Worm (Caenorhabditis elegans) whole organism, L3 larva: ENCODE data around the gene F40C5.2.

Experiments
- R02D3.7 ChIP-seq: fragments of 150-350 bp; optimal IDR thresholded peaks from 2 replicates; lab custom pipeline; 2014; ENCODE audit warnings: missing biosample characterization, missing genetic modification characterization
- ZK546.5 ChIP-seq: sonication (generic microtip); optimal IDR thresholded peaks from 2 replicates; lab custom pipeline; 2017; ENCODE audit warnings: missing biosample characterization, missing genetic modification characterization
- aly-2 ChIP-seq: fragments of 150-350 bp; optimal IDR thresholded peaks from 2 replicates; lab custom pipeline; 2014; ENCODE audit warnings: missing biosample characterization, missing genetic modification characterization
- ama-1 ChIP-seq: fragments of 150-350 bp; optimal IDR thresholded peaks from 2 replicates; lab custom pipeline; 2018
- ceh-28 ChIP-seq: fragments of 150-350 bp; optimal IDR thresholded peaks from 2 replicates; lab custom pipeline; 2014; ENCODE audit warnings: missing biosample characterization, missing genetic modification reagents, missing genetic modification characterization
- egl-27 ChIP-seq: sonication (generic microtip); optimal IDR thresholded peaks from 4 replicates; lab custom pipeline; 2017; ENCODE audit warnings: missing biosample characterization, missing genetic modification reagents, missing genetic modification characterization
- elt-1 ChIP-seq: fragments of 150-350 bp; optimal IDR thresholded peaks from 2 replicates; lab custom pipeline; 2014; ENCODE audit warnings: missing biosample characterization, missing genetic modification characterization
- elt-2 ChIP-seq: sonication (generic microtip); optimal IDR thresholded peaks from 2 replicates; lab custom pipeline; 2016; ENCODE audit warnings: missing genetic modification reagents, mild to moderate bottlenecking, missing genetic modification characterization, missing compliant biosample characterization
- elt-3 ChIP-seq, 3 experiments: fragments of 150-350 bp in 1 of 3; sonication (generic microtip) in 2 of 3; optimal IDR thresholded peaks; 2 replicates in 2 of 3; 4 replicates in 1 of 3; lab custom pipeline; 2014 to 2017; ENCODE audit warnings: missing biosample characterization in 3 of 3, missing genetic modification characterization in 3 of 3
- fkh-10 ChIP-seq: sonication (generic microtip); optimal IDR thresholded peaks from 2 replicates; lab custom pipeline; 2017; ENCODE audit warnings: missing biosample characterization, missing genetic modification reagents, missing genetic modification characterization
- fkh-2 ChIP-seq: fragments of 150-350 bp; optimal IDR thresholded peaks from 2 replicates; lab custom pipeline; 2014; ENCODE audit warnings: missing biosample characterization, missing genetic modification reagents, missing genetic modification characterization
- fos-1 ChIP-seq: fragments of 150-350 bp; optimal IDR thresholded peaks from 2 replicates; lab custom pipeline; 2014; ENCODE audit warnings: missing biosample characterization, missing genetic modification characterization
- hmg-11 ChIP-seq: sonication (generic microtip); optimal IDR thresholded peaks from 2 replicates; lab custom pipeline; 2016; ENCODE audit warnings: missing genetic modification characterization, missing compliant biosample characterization
- lin-15B ChIP-seq: fragments of 150-350 bp; optimal IDR thresholded peaks from 2 replicates; lab custom pipeline; 2014; ENCODE audit warnings: missing biosample characterization, missing genetic modification characterization
- lin-39 ChIP-seq: fragments of 150-350 bp; optimal IDR thresholded peaks from 2 replicates; lab custom pipeline; 2018; ENCODE audit warnings: missing biosample characterization, missing genetic modification reagents, missing genetic modification characterization
- lsy-12 ChIP-seq: sonication (generic microtip); optimal IDR thresholded peaks from 2 replicates; lab custom pipeline; 2016; ENCODE audit warnings: mild to moderate bottlenecking, missing genetic modification characterization, missing compliant biosample characterization
- mdl-1 ChIP-seq: fragments of 150-350 bp; optimal IDR thresholded peaks from 2 replicates; lab custom pipeline; 2014; ENCODE audit warnings: missing biosample characterization, missing genetic modification characterization
- mml-1 ChIP-seq: fragments of 150-350 bp; sonication (generic microtip); optimal IDR thresholded peaks from 3 replicates; lab custom pipeline; 2014; ENCODE audit warnings: missing biosample characterization, missing genetic modification characterization
- nfya-1 ChIP-seq: sonication (generic microtip); optimal IDR thresholded peaks from 2 replicates; lab custom pipeline; 2017; ENCODE audit warnings: missing genetic modification characterization, mild to moderate bottlenecking, missing compliant biosample characterization, antibody characterized with exemption, moderate library complexity; ENCODE audit not compliant: insufficient read depth
- nhr-12 ChIP-seq: fragments of 150-350 bp; optimal IDR thresholded peaks from 2 replicates; lab custom pipeline; 2014; ENCODE audit warnings: missing biosample characterization, missing genetic modification characterization
- nhr-23 ChIP-seq: fragments of 150-350 bp; optimal IDR thresholded peaks from 2 replicates; lab custom pipeline; 2014; ENCODE audit warnings: missing biosample characterization, missing genetic modification reagents, missing genetic modification characterization
- nhr-237 ChIP-seq: fragments of 150-350 bp; optimal IDR thresholded peaks from 2 replicates; lab custom pipeline; 2014; ENCODE audit warnings: missing biosample characterization, missing genetic modification characterization
- nhr-25 ChIP-seq: sonication (generic microtip); optimal IDR thresholded peaks from 2 replicates; lab custom pipeline; 2017; ENCODE audit warnings: missing biosample characterization, missing genetic modification characterization
- nhr-43 ChIP-seq: sonication (generic microtip); optimal IDR thresholded peaks from 2 replicates; lab custom pipeline; 2016; ENCODE audit warnings: mild to moderate bottlenecking, missing genetic modification characterization, missing compliant biosample characterization; ENCODE audit not compliant: poor library complexity, severe bottlenecking
- nhr-67 ChIP-seq: fragments of 150-350 bp; optimal IDR thresholded peaks from 2 replicates; lab custom pipeline; 2014; ENCODE audit warnings: missing biosample characterization, missing genetic modification characterization
- nhr-76 ChIP-seq: fragments of 150-350 bp; sonication (generic microtip); optimal IDR thresholded peaks from 5 replicates; lab custom pipeline; 2014; ENCODE audit warnings: missing biosample characterization, missing genetic modification characterization
- nhr-77 ChIP-seq: fragments of 150-350 bp; optimal IDR thresholded peaks from 2 replicates; lab custom pipeline; 2014; ENCODE audit warnings: missing biosample characterization, missing genetic modification characterization
- pqm-1 ChIP-seq: fragments of 150-350 bp; optimal IDR thresholded peaks from 2 replicates; lab custom pipeline; 2017; ENCODE audit warnings: missing biosample characterization, missing genetic modification characterization, inconsistent platforms
- sea-2 ChIP-seq: fragments of 150-350 bp; sonication (generic microtip); optimal IDR thresholded peaks from 4 replicates; lab custom pipeline; 2014; ENCODE audit warnings: missing biosample characterization, missing genetic modification reagents, missing genetic modification characterization
- skn-1 ChIP-seq: fragments of 150-350 bp; optimal IDR thresholded peaks from 2 replicates; lab custom pipeline; 2014; ENCODE audit warnings: missing biosample characterization, missing genetic modification characterization
- snpc-4 ChIP-seq: fragments of 150-350 bp; optimal IDR thresholded peaks from 2 replicates; lab custom pipeline; 2014; ENCODE audit warnings: missing biosample characterization, missing genetic modification characterization
- tbx-2 ChIP-seq: sonication (generic microtip); optimal IDR thresholded peaks from 2 replicates; lab custom pipeline; 2016; ENCODE audit warnings: mild to moderate bottlenecking, missing genetic modification characterization, missing compliant biosample characterization
- unc-39 ChIP-seq: sonication (generic microtip); optimal IDR thresholded peaks from 4 replicates; lab custom pipeline; 2017; ENCODE audit warnings: missing biosample characterization, missing genetic modification characterization
- unc-62 ChIP-seq: fragments of 150-350 bp; sonication (generic microtip); optimal IDR thresholded peaks from 4 replicates; lab custom pipeline; 2014; ENCODE audit warnings: missing biosample characterization, missing genetic modification reagents, missing genetic modification characterization
- zag-1 ChIP-seq: fragments of 150-350 bp; optimal IDR thresholded peaks from 2 replicates; lab custom pipeline; 2014; ENCODE audit warnings: missing biosample characterization, missing genetic modification characterization
- ztf-11 ChIP-seq: fragments of 150-350 bp; optimal IDR thresholded peaks from 2 replicates; lab custom pipeline; 2014; ENCODE audit warnings: missing biosample characterization, missing genetic modification characterization

The F40C5.2 gene

DNA sequence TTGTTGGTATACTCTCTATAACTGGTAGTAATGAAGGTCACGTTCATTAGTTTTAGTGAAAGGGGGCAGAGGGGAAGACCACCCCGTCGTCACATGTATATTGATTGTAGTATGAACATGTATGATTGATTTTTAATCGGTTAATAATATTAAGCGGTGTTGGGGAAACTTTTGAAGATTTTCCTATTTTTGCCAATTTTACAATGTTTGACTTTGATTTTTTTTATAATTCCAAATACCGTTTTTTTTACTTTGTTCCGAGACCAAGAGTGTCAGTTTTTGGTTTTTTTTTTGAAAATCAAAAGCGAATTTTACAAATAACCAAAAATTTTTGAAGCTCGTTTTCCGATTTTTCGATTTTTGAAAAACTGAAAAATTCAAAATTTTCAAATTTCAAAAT, 35.5 kb upstream of the F40C5.2 start, which contains the start of gene nhr-221:
nhr-221 (minus strand) TSS at position 101 of the 400 bp plus-strand sequence.
- no peak for TF ChIP-seq nhr-67 (tag; lab: Kevin White, UChicago)
- no peak for TF ChIP-seq nhr-12 (tag; lab: Kevin White, UChicago)
- TF ChIP-seq ceh-28 = no peak
- TF ChIP-seq aly-2 (tag; lab: Kevin White, UChicago) = no peak
- no peak for TF ChIP-seq ZK546.5
- TF ChIP-seq fkh-2 = no peak
- TF ChIP-seq nhr-76 (tag; lab: Kevin White, UChicago) = no peak
- TF ChIP-seq sea-2 (GFP tag; lab: Kevin White, UChicago) = no peak

ce11 chrV:3538307-3538706, 32.5 kb upstream of the F40C5.2 start, which contains the start of gene nhr-93:
Gene nhr-93, minus strand, starts transcription at chrV:3538407.
- TF ChIP-seq nhr-67 (tag; lab: Kevin White, UChicago) (no peak), pqm-1 (tag; lab: Kevin White, UChicago) (no peak), nhr-12 (tag; lab: Kevin White, UChicago) (no peak), elt-1 (tag; lab: Kevin White, UChicago) (no peak), unc-39 (tag; lab: Kevin White, UChicago) (no peak), lin-39 (tag; lab: Kevin White, UChicago) (no peak), egl-27 (tag; lab: Kevin White, UChicago) (no peak), lsy-12 (tag; lab: Kevin White, UChicago) (no peak), nhr-76 (tag; lab: Kevin White, UChicago) (no peak), nhr-23 (tag; lab: Kevin White, UChicago) (no peak), ceh-28 (no peak), snpc-4 (tag; lab: Kevin White, UChicago) (no peak), nhr-43 (tag; lab: Kevin White, UChicago) (no peak), ama-1 (no peak), elt-2 (tag; lab: Kevin White, UChicago) (no peak), tbx-2 (no peak), nhr-237 (tag; lab: Kevin White, UChicago) (no peak), fos-1 (tag; lab: Kevin White, UChicago) (no peak), fkh-10 (GFP tag; lab: Kevin White, UChicago) (no peak)
- TF ChIP-seq, all 47 proteins: peak for 0

DNA sequence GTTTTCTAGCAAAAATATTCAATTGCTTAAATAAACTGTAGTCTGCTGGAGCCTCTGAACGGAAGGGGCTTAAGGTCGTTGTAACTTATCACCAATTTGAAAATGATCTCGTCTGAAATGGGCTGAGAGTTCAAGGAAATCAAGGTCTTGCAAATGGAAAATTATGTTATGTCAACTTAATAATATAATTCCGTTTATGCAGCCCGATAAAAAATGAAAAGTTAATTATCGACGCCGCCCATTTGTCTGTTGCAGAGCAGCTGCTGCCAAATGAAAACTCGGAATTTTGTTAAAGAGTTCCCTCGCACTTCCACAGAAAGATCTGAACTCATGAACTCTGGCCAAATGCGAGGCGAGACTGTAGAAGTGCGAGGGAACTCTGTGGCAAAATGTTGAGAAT, 29.7 kb upstream of the F40C5.2 start, which contains the start of gene srbc-67:
srbc-67 (minus strand) TSS at position 101 of the 400 bp plus-strand sequence.
- TF ChIP-seq nfya-1 (no peak), elt-1 (tag; lab: Kevin White, UChicago) (no peak), mdl-1 (tag; lab: Kevin White, UChicago) (no peak), ama-1 (no peak), elt-2 (tag; lab: Kevin White, UChicago) (no peak)

DNA sequence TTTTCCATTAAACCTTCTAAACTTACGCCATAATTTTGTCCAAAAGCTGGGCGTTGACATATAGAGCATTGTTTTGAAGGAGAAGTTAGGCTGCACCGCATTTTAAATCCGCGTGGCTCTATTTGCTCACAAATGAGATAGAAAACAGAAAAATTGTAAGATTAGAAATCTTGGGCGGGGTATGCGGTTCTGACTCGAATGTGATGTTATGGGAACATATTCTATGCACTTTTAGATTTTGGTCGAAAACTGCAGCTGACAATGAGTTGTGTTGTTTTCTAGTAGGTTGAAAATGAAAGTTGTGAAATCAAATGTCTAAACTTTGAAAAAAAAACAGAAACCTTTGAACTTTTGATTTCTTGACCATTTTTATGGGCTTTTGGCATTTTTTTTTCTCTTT, 27.5 kb upstream of the F40C5.2 start, which contains the start of gene nhr-222:
nhr-222 (minus strand) TSS at position 101 of the 400 bp plus-strand sequence.
- TF ChIP-seq snpc-4 (tag; lab: Kevin White, UChicago) = no peak
- no peak for TF ChIP-seq nhr-25 (tag; lab: Kevin White, UChicago)
- TF ChIP-seq R02D3.7 (tag; lab: Kevin White, UChicago) = no peak
- no peak for TF ChIP-seq nhr-67 (tag; lab: Kevin White, UChicago)
- TF ChIP-seq nhr-12 (tag; lab: Kevin White, UChicago) = no peak
- no peak for TF ChIP-seq pqm-1 (tag; lab: Kevin White, UChicago)
- TF ChIP-seq unc-39 (tag; lab: Kevin White, UChicago) = no peak
- no peak for TF ChIP-seq sea-2 (GFP tag; lab: Kevin White, UChicago)
- no peak for TF ChIP-seq fkh-10 (GFP tag; lab: Kevin White, UChicago)
- no peak for TF ChIP-seq fkh-2
- no peak for TF ChIP-seq nhr-237 (tag; lab: Kevin White, UChicago)
- no peak for TF ChIP-seq mml-1 (tag; lab: Kevin White, UChicago)
- TF ChIP-seq zag-1 (tag; lab: Kevin White, UChicago) = no peak
- no peak for TF ChIP-seq elt-3 (tag; optimal IDR thresholded peaks at IDR 0.05; lab: Kevin White, UChicago)
- no peak for TF ChIP-seq hmg-11 (tag; lab: Kevin White, UChicago)
- TF ChIP-seq lin-39 (tag; lab: Kevin White, UChicago) = no peak
- no peak for TF ChIP-seq elt-1 (tag; lab: Kevin White, UChicago)
- TF ChIP-seq ZK546.5 = no peak
- no peak for TF ChIP-seq unc-62
- no peak for TF ChIP-seq nhr-76 (tag; lab: Kevin White, UChicago)
- TF ChIP-seq, all 47 proteins: peak for 0

ce11 chrV:3546517-3546916, 24.3 kb upstream of the F40C5.2 start, which contains the start of gene srbc-68:
Gene srbc-68, minus strand, starts transcription at chrV:3546617.
- TF ChIP-seq ama-1 (no peak), skn-1 (tag; lab: Kevin White, UChicago) (no peak), nhr-77 (tag; lab: Kevin White, UChicago) (no peak), fkh-2 (no peak), elt-1 (tag; lab: Kevin White, UChicago) (no peak), lin-15B (tag; lab: Kevin White, UChicago) (no peak), ztf-11 (no peak), nfya-1 (no peak), nhr-67 (tag; lab: Kevin White, UChicago) (no peak), zag-1 (tag; lab: Kevin White, UChicago) (no peak), egl-27 (tag; lab: Kevin White, UChicago) (no peak)
